Worm (Caenorhabditis elegans) whole organism, young adult: ENCODE results near the gene sos-1.

Experiments
- ceh-27 ChIP-seq: fragments of 200-800 bp; sonication (Bioruptor generic); optimal IDR thresholded peaks from 2 replicates; lab custom pipeline; 2018; ENCODE audit warnings: mild to moderate bottlenecking, missing genetic modification characterization, moderate library complexity, missing compliant biosample characterization
- dpl-1 ChIP-seq: fragments of 150-350 bp; optimal IDR thresholded peaks from 2 replicates; lab custom pipeline; 2014; ENCODE audit warnings: missing biosample characterization, missing genetic modification reagents, missing genetic modification characterization
- efl-1 ChIP-seq: fragments of 150-350 bp; optimal IDR thresholded peaks from 2 replicates; lab custom pipeline; 2014; ENCODE audit warnings: missing biosample characterization, missing genetic modification reagents, missing genetic modification characterization
- fkh-3 ChIP-seq: sonication (generic microtip); optimal IDR thresholded peaks from 2 replicates; lab custom pipeline; 2016; ENCODE audit warnings: mild to moderate bottlenecking, missing genetic modification characterization, missing compliant biosample characterization
- hmg-20 ChIP-seq: fragments of 200-800 bp; sonication (Bioruptor generic); IDR thresholded peaks from 2 replicates; pipeline ENCODE4 v1.3.6; 2022; ENCODE audit warnings: missing genetic modification reagents, missing genetic modification characterization, missing compliant biosample characterization
- pha-4 ChIP-seq: fragments of 150-350 bp; sonication (generic microtip); optimal IDR thresholded peaks from 2 replicates; lab custom pipeline; 2014; ENCODE audit warnings: missing biosample characterization, missing genetic modification reagents, missing genetic modification characterization
- unc-130 ChIP-seq: sonication (generic microtip); optimal IDR thresholded peaks from 2 replicates; lab custom pipeline; 2016; ENCODE audit warnings: missing genetic modification reagents, missing genetic modification characterization, missing compliant biosample characterization
- unc-62 ChIP-seq: fragments of 150-350 bp; optimal IDR thresholded peaks from 2 replicates; lab custom pipeline; 2014; ENCODE audit warnings: missing biosample characterization, missing genetic modification reagents, missing genetic modification characterization
- zfh-2 ChIP-seq: fragments of 200-800 bp; sonication (Bioruptor generic); conservative IDR thresholded peaks from 2 replicates; pipeline ENCODE4 v1.3.6; 2022; ENCODE audit warnings: missing genetic modification reagents, missing genetic modification characterization, missing compliant biosample characterization

ce11 chrV:4523844-4524243 is 25.2 kb downstream of the sos-1 start:
- TF ChIP-seq unc-62 (GFP tag; lab: Kevin White, UChicago) (no peak), efl-1 (no peak), unc-130 (no peak), pha-4 (tag; lab: Kevin White, UChicago) (no peak), zfh-2 (GFP tag; lab: Robert Waterston, UW) (no peak), hmg-20 (GFP tag; lab: Robert Waterston, UW) (no peak), ceh-27 (GFP tag; lab: Kevin White, UChicago) (no peak), dpl-1 (GFP tag; lab: Kevin White, UChicago) (no peak), fkh-3 (no peak)
